Fruit fly (Drosophila melanogaster) whole organism, embryonic: ENCODE measurements around the gene Hrd3.

Experiments used
- Atf-2 ChIP-seq: fragments of 200-800 bp; sonication (Bioruptor generic); optimal IDR thresholded peaks from 2 replicates; lab custom pipeline; 2016; ENCODE audit warnings: missing biosample characterization, missing genetic modification characterization
- Awh ChIP-seq: fragments of 200-800 bp; sonication (Bioruptor generic); IDR thresholded peaks from 2 replicates; pipeline ENCODE4, ENCODE4 v1.3.6; 2022; ENCODE audit warnings: missing biosample characterization, missing genetic modification characterization
- Bdp1 ChIP-seq: fragments of 200-800 bp; sonication (Bioruptor generic); optimal IDR thresholded peaks from 3 replicates; lab custom pipeline; 2016; ENCODE audit warnings: missing biosample characterization, missing genetic modification characterization
- CG10274 ChIP-seq: fragments of 200-800 bp; sonication (Bioruptor generic); optimal IDR thresholded peaks from 3 replicates; lab custom pipeline; 2017; ENCODE audit warnings: missing biosample characterization, mild to moderate bottlenecking, missing genetic modification characterization
- CG10366 ChIP-seq: fragments of 200-800 bp; sonication (Bioruptor generic); IDR thresholded peaks from 2 replicates; pipeline ENCODE4 v1.3.6; 2022; ENCODE audit warnings: missing biosample characterization, missing genetic modification characterization
- CG11247 ChIP-seq: fragments of 200-800 bp; sonication (Bioruptor generic); IDR thresholded peaks from 2 replicates; pipeline ENCODE4 v1.3.6; 2022; ENCODE audit warnings: missing biosample characterization, missing genetic modification characterization
- CG15696 ChIP-seq: fragments of 200-800 bp; sonication (Bioruptor generic); optimal IDR thresholded peaks from 2 replicates; lab custom pipeline; 2019; ENCODE audit warnings: missing biosample characterization, mild to moderate bottlenecking, missing genetic modification characterization, moderate library complexity
- CG16779 ChIP-seq: fragments of 200-800 bp; sonication (Bioruptor generic); IDR thresholded peaks from 2 replicates; pipeline ENCODE4 v1.3.6; 2022; ENCODE audit warnings: missing biosample characterization, missing genetic modification characterization
- CG17612 ChIP-seq: fragments of 200-800 bp; sonication (Bioruptor generic); IDR thresholded peaks from 2 replicates; pipeline ENCODE4 v1.3.6; 2022; ENCODE audit warnings: missing biosample characterization, missing genetic modification characterization
- CG31224 ChIP-seq: fragments of 200-800 bp; sonication (Bioruptor generic); IDR thresholded peaks from 2 replicates; pipeline ENCODE4 v1.3.6; 2022; ENCODE audit warnings: missing biosample characterization, missing genetic modification characterization
- CG31388 ChIP-seq: fragments of 200-800 bp; sonication (Bioruptor generic); optimal IDR thresholded peaks from 2 replicates; lab custom pipeline; 2016; ENCODE audit warnings: missing biosample characterization, missing genetic modification characterization
- CG32767 ChIP-seq: fragments of 200-800 bp; sonication (Bioruptor generic); IDR thresholded peaks from 2 replicates; pipeline ENCODE4 v1.3.6; 2022; ENCODE audit warnings: missing biosample characterization, missing genetic modification characterization
- CG3281 ChIP-seq: fragments of 200-800 bp; sonication (Bioruptor generic); optimal IDR thresholded peaks from 3 replicates; lab custom pipeline; 2017; ENCODE audit warnings: missing biosample characterization, mild to moderate bottlenecking, missing genetic modification characterization
- CG33213 ChIP-seq: fragments of 200-800 bp; sonication (Bioruptor generic); optimal IDR thresholded peaks from 3 replicates; lab custom pipeline; 2016; ENCODE audit warnings: missing biosample characterization, missing genetic modification characterization
- CG4424 ChIP-seq: fragments of 200-800 bp; sonication (Bioruptor generic); optimal IDR thresholded peaks from 3 replicates; lab custom pipeline; 2016; ENCODE audit warnings: missing biosample characterization, missing genetic modification characterization
- CG4730 ChIP-seq: fragments of 200-800 bp; sonication (Bioruptor generic); IDR thresholded peaks from 2 replicates; pipeline ENCODE4 v1.3.6; 2022; ENCODE audit warnings: missing biosample characterization, missing genetic modification characterization
- CG4854 ChIP-seq: fragments of 200-800 bp; sonication (Bioruptor generic); optimal IDR thresholded peaks from 2 replicates; lab custom pipeline; 2016; ENCODE audit warnings: missing biosample characterization, missing genetic modification characterization, inconsistent platforms
- CG6654 ChIP-seq: fragments of 200-800 bp; sonication (Bioruptor generic); optimal IDR thresholded peaks from 2 replicates; lab custom pipeline; 2017; ENCODE audit warnings: missing biosample characterization, mild to moderate bottlenecking, missing genetic modification characterization
- CG6765 ChIP-seq: fragments of 200-800 bp; sonication (Bioruptor generic); optimal IDR thresholded peaks from 3 replicates; lab custom pipeline; 2017; ENCODE audit warnings: missing biosample characterization, mild to moderate bottlenecking, missing genetic modification characterization
- CG6813 ChIP-seq: fragments of 200-800 bp; sonication (Bioruptor generic); optimal IDR thresholded peaks from 2 replicates; lab custom pipeline; 2017; ENCODE audit warnings: missing biosample characterization, missing genetic modification characterization, mild to moderate bottlenecking, moderate library complexity, missing genetic modification reagents
- CG7745 ChIP-seq: fragments of 200-800 bp; sonication (Bioruptor generic); optimal IDR thresholded peaks from 2 replicates; lab custom pipeline; 2018; ENCODE audit warnings: missing biosample characterization, mild to moderate bottlenecking, missing genetic modification characterization, moderate library complexity
- CG8089 ChIP-seq: fragments of 200-800 bp; sonication (Bioruptor generic); optimal IDR thresholded peaks from 3 replicates; lab custom pipeline; 2016; ENCODE audit warnings: missing biosample characterization, missing genetic modification characterization
- CG8290 ChIP-seq, 3 experiments: fragments of 200-800 bp; sonication (Bioruptor generic); optimal IDR thresholded peaks; 2 replicates each; lab custom pipeline; 2016 to 2019; ENCODE audit warnings: missing biosample characterization in 3 of 3, missing genetic modification characterization in 3 of 3, mild to moderate bottlenecking in 2 of 3, moderate library complexity in 1 of 3
- CG8388 ChIP-seq: fragments of 200-800 bp; sonication (Bioruptor generic); optimal IDR thresholded peaks from 2 replicates; lab custom pipeline; 2019; ENCODE audit warnings: missing biosample characterization, mild to moderate bottlenecking, missing genetic modification characterization, moderate library complexity
- CG8924 ChIP-seq: fragments of 200-800 bp; optimal IDR thresholded peaks from 3 replicates; lab custom pipeline; 2019; ENCODE audit warnings: missing biosample characterization, mild to moderate bottlenecking, missing genetic modification characterization, moderate library complexity
- CG9817 ChIP-seq: fragments of 200-800 bp; sonication (Bioruptor generic); optimal IDR thresholded peaks from 2 replicates; lab custom pipeline; 2018; ENCODE audit warnings: missing biosample characterization, mild to moderate bottlenecking, missing genetic modification characterization, moderate library complexity
- CkIIα-i1 ChIP-seq: fragments of 200-800 bp; sonication (Bioruptor generic); IDR thresholded peaks from 2 replicates; pipeline ENCODE4 v1.3.6; 2022; ENCODE audit warnings: missing biosample characterization, missing genetic modification characterization
- Dek ChIP-seq: fragments of 200-800 bp; sonication (Bioruptor generic); optimal IDR thresholded peaks from 3 replicates; lab custom pipeline; 2019; ENCODE audit warnings: missing biosample characterization, mild to moderate bottlenecking, missing genetic modification characterization, moderate library complexity
- Dfd ChIP-seq, 2 experiments: fragments of >200 bp; optimal IDR thresholded peaks; 2 replicates each; lab custom pipeline; 2017; ENCODE audit warnings: missing biosample characterization in 2 of 2, missing genetic modification characterization in 2 of 2
- Hmr ChIP-seq: fragments of 200-800 bp; sonication (Bioruptor generic); optimal IDR thresholded peaks from 3 replicates; lab custom pipeline; 2017; ENCODE audit warnings: mild to moderate bottlenecking, missing biosample characterization, missing genetic modification reagents, missing genetic modification characterization
- Hmx ChIP-seq: fragments of 200-800 bp; sonication (Bioruptor generic); optimal IDR thresholded peaks from 2 replicates; lab custom pipeline; 2016; ENCODE audit warnings: missing biosample characterization, missing genetic modification characterization
- MBD-R2 ChIP-seq: fragments of 200-800 bp; sonication (Bioruptor generic); IDR thresholded peaks from 2 replicates; pipeline ENCODE4 v1.3.6; 2022; ENCODE audit warnings: missing biosample characterization, missing genetic modification characterization
- Meics ChIP-seq: fragments of 200-800 bp; sonication (Bioruptor generic); optimal IDR thresholded peaks from 2 replicates; lab custom pipeline; 2017; ENCODE audit warnings: missing biosample characterization, mild to moderate bottlenecking, missing genetic modification characterization
- Nf-YC ChIP-seq: fragments of 200-800 bp; optimal IDR thresholded peaks from 3 replicates; lab custom pipeline; 2019; ENCODE audit warnings: missing biosample characterization, mild to moderate bottlenecking, missing genetic modification characterization, moderate library complexity
- PHDP ChIP-seq: fragments of 200-800 bp; sonication (Bioruptor generic); optimal IDR thresholded peaks from 3 replicates; lab custom pipeline; 2018; ENCODE audit warnings: missing biosample characterization, mild to moderate bottlenecking, missing genetic modification characterization, moderate library complexity
- Sry-β ChIP-seq: fragments of 200-800 bp; sonication (Bioruptor generic); optimal IDR thresholded peaks from 2 replicates; lab custom pipeline; 2018; ENCODE audit warnings: missing biosample characterization, mild to moderate bottlenecking, missing genetic modification characterization, moderate library complexity
- aop ChIP-seq: fragments of 200-800 bp; sonication (Bioruptor generic); IDR thresholded peaks from 2 replicates; pipeline ENCODE4 v1.3.6; 2022; ENCODE audit warnings: missing biosample characterization, missing genetic modification characterization
- caup ChIP-seq: fragments of 200-800 bp; sonication (Bioruptor generic); optimal IDR thresholded peaks from 3 replicates; lab custom pipeline; 2017; ENCODE audit warnings: missing biosample characterization, mild to moderate bottlenecking, missing genetic modification characterization, moderate library complexity; ENCODE audit not compliant: severe bottlenecking
- dm ChIP-seq: fragments of 200-800 bp; sonication (Bioruptor generic); optimal IDR thresholded peaks from 3 replicates; lab custom pipeline; 2016; ENCODE audit warnings: missing biosample characterization, missing genetic modification characterization
- esg ChIP-seq: fragments of 200-800 bp; sonication (Bioruptor generic); conservative IDR thresholded peaks from 2 replicates; pipeline ENCODE4 v1.3.6; 2022; ENCODE audit warnings: missing biosample characterization, missing genetic modification characterization
- fu2 ChIP-seq: fragments of 200-800 bp; sonication (Bioruptor generic); optimal IDR thresholded peaks from 2 replicates; lab custom pipeline; 2016; ENCODE audit warnings: missing biosample characterization, missing genetic modification characterization
- gce ChIP-seq: fragments of 200-800 bp; sonication (Bioruptor generic); IDR thresholded peaks from 3 replicates; pipeline ENCODE4 v1.3.6; 2022; ENCODE audit warnings: missing biosample characterization, missing genetic modification characterization
- kah ChIP-seq: fragments of 200-800 bp; sonication (Bioruptor generic); optimal IDR thresholded peaks from 2 replicates; lab custom pipeline; 2018; ENCODE audit warnings: missing biosample characterization, mild to moderate bottlenecking, missing genetic modification characterization
- peb ChIP-seq: fragments of 200-800 bp; sonication (Bioruptor generic); IDR thresholded peaks from 2 replicates; pipeline ENCODE4 v1.3.6; 2022; ENCODE audit warnings: missing biosample characterization, missing genetic modification characterization
- phol ChIP-seq: fragments of 200-800 bp; sonication (Bioruptor generic); optimal IDR thresholded peaks from 3 replicates; lab custom pipeline; 2018; ENCODE audit warnings: missing biosample characterization, mild to moderate bottlenecking, missing genetic modification characterization, moderate library complexity
- row ChIP-seq: fragments of 200-800 bp; sonication (Bioruptor generic); IDR thresholded peaks from 3 replicates; pipeline ENCODE4 v1.3.6; 2022; ENCODE audit warnings: missing biosample characterization, missing genetic modification characterization
- seq ChIP-seq: fragments of 200-800 bp; sonication (Bioruptor generic); IDR thresholded peaks from 2 replicates; pipeline ENCODE4 v1.3.6; 2022; ENCODE audit warnings: missing biosample characterization, missing genetic modification characterization
- slou ChIP-seq: fragments of 200-800 bp; sonication (Bioruptor generic); optimal IDR thresholded peaks from 3 replicates; lab custom pipeline; 2016; ENCODE audit warnings: missing biosample characterization, missing genetic modification characterization
- sob ChIP-seq: fragments of 200-800 bp; sonication (Bioruptor generic); IDR thresholded peaks from 2 replicates; pipeline ENCODE4 v1.3.6; 2022; ENCODE audit warnings: missing biosample characterization, missing genetic modification characterization
- zfh2 ChIP-seq: fragments of 200-800 bp; sonication (Bioruptor generic); optimal IDR thresholded peaks from 2 replicates; lab custom pipeline; 2016; ENCODE audit warnings: missing biosample characterization, missing genetic modification characterization

Hrd3 gene

DNA sequence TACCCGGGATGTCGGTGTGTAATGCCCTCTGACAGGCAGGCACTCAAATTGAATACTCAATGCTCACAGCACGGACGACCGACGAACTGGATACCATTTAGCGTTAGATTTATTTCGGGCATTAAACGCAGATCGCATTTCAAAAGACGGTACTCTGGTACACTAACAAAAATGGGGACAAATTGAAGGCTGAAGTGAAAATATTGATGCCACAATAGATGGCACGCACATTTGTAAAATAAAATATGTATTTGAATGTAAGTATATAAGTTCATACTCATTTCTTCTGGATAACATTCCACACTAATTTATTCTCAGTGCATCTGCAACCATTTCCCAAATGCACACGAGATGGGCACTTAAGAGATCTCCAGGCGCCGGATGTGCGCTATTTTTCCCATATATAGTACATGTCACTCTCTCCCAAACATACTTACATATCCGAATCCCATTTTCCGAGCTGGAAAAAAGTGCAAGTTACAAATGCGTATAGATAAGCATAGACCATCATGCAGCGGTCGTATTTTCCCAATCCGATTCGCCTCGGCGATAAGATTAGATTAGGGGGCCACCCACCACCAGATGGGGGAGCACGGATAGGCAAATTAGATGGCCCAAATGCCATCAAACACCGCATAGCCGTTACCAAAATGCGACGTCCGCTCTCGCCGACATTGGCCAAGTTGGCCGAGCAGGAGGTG lies 48.7 kb downstream of the Hrd3 start, which contains the start of gene CG10301 (continued):
- TF ChIP-seq Hmr (GFP tag; lab: Kevin White, UChicago) (no peak), Dfd (GFP tag; optimal IDR thresholded peaks at IDR 0.05; lab: Kevin White, UChicago) (no peak), esg (GFP tag; lab: Robert Waterston, UW) (peak; percentile 52), fu2 (GFP tag; lab: Kevin White, UChicago) (no peak), seq (GFP tag; lab: Robert Waterston, UW) (no peak), CG9817 (no peak), CG6765 (GFP tag; lab: Kevin White, UChicago) (no peak), slou (no peak), CG10366 (GFP tag; lab: Robert Waterston, UW) (peak; percentile 53), PHDP (tag; lab: Kevin White, UChicago) (peak; percentile 37), CG4730 (no peak), phol (tag; lab: Kevin White, UChicago) (peak; percentile 81), gce (no peak), CG4424 (GFP tag; lab: Kevin White, UChicago) (peak; percentile 59), CG8388 (GFP tag; lab: Kevin White, UChicago) (peak; percentile 65), CG17612 (GFP tag; lab: Robert Waterston, UW) (no peak), Meics (GFP tag; lab: Kevin White, UChicago) (no peak), Hmx (no peak), caup (GFP tag; lab: Kevin White, UChicago) (no peak), Bdp1 (GFP tag; lab: Kevin White, UChicago) (no peak), dm (GFP tag; lab: Kevin White, UChicago) (no peak), aop (GFP tag; lab: Robert Waterston, UW) (0 out of 2 replicates have a peak, but pooled peaks have one; percentile 38), CG4854 (GFP tag; lab: Kevin White, UChicago) (no peak), CG11247 (no peak), row (peak; percentile 71), CkIIα-i1 (GFP tag; lab: Robert Waterston, UW) (no peak), CG6654 (no peak), zfh2 (no peak), Nf-YC (tag; lab: Kevin White, UChicago) (no peak), CG6813 (GFP tag; lab: Kevin White, UChicago) (peak; percentile 29), CG10274 (GFP tag; lab: Kevin White, UChicago) (no peak), peb (GFP tag; lab: Robert Waterston, UW) (peak; percentile 48), CG32767 (GFP tag; lab: Robert Waterston, UW) (no peak), CG16779 (GFP tag; lab: Robert Waterston, UW) (no peak), Awh (GFP tag; lab: Robert Waterston, UW) (peak; percentile 52), Atf-2 (GFP tag; lab: Kevin White, UChicago) (peak; percentile 46), CG31388 (GFP tag; lab: Kevin White, UChicago) (no peak), CG8290 (GFP tag; optimal IDR thresholded peaks at IDR 0.05; lab: Kevin White, UChicago) (peak; percentile 24), CG8290 (tag; optimal IDR thresholded peaks at IDR 0.05; lab: Kevin White, UChicago) (no peak), Dek (no peak), kah (GFP tag; lab: Kevin White, UChicago) (peak; percentile 34), CG3281 (GFP tag; lab: Kevin White, UChicago) (no peak), CG31224 (GFP tag; lab: Robert Waterston, UW) (no peak), CG7745 (no peak), Sry-β (GFP tag; lab: Kevin White, UChicago) (no peak), sob (peak; percentile 26; the same call in 1 of the 2 replicates), CG33213 (peak; percentile 19), CG15696 (tag; lab: Kevin White, UChicago) (peak; percentile 89), MBD-R2 (GFP tag; lab: Robert Waterston, UW) (no peak), CG8924 (tag; lab: Kevin White, UChicago) (peak; percentile 68), CG8089 (peak; percentile 41)
